ENCODE assay signal across 3 fruit fly cellular contexts in genomic region chrX:13221311-13221710, dm6.
TF ChIP-seq lines count a peak whose summit lies in the region.

No protein-coding gene starts in this region.

TF ChIP-seq in whole organism, embryonic, 481 proteins besides CTCF, POLR2A, EP300 and RAD21 (continued from another document and continues in another):
- no peak for TF ChIP-seq CG8281 (tag; optimal IDR thresholded peaks at IDR 0.05; lab: Kevin White, UChicago)
- peak; percentile 74 for TF ChIP-seq sens (GFP tag; lab: Kevin White, UChicago)
- TF ChIP-seq Dbx (GFP tag; IDR thresholded peaks at IDR 0.05; lab: Robert Waterston, UW): no peak
- peak; percentile 25; the same call in 2 of the 3 replicates for TF ChIP-seq row (GFP tag; IDR thresholded peaks at IDR 0.05; lab: Robert Waterston, UW)
- TF ChIP-seq oc (tag; optimal IDR thresholded peaks at IDR 0.05; lab: Kevin White, UChicago): peak; percentile 9
- TF ChIP-seq CG11560 (tag; IDR thresholded peaks at IDR 0.05; lab: Robert Waterston, UW): no peak
- TF ChIP-seq Ssrp (tag; optimal IDR thresholded peaks at IDR 0.05; lab: Kevin White, UChicago): peak; percentile 24
- TF ChIP-seq Blimp-1 (GFP tag; optimal IDR thresholded peaks at IDR 0.05; lab: Kevin White, UChicago): peak; percentile 50
- no peak for TF ChIP-seq CG8765 (GFP tag; IDR thresholded peaks at IDR 0.05; lab: Robert Waterston, UW)
- no peak for TF ChIP-seq odd (GFP tag; optimal IDR thresholded peaks at IDR 0.05; lab: Kevin White, UChicago)
- TF ChIP-seq tin (GFP tag; optimal IDR thresholded peaks at IDR 0.05; lab: Kevin White, UChicago): no peak
- no peak for TF ChIP-seq cato (GFP tag; optimal IDR thresholded peaks at IDR 0.05; lab: Kevin White, UChicago; ENCODE audit: borderline replicate concordance)
- no peak for TF ChIP-seq CHES-1-like (GFP tag; optimal IDR thresholded peaks at IDR 0.05; lab: Kevin White, UChicago)
- TF ChIP-seq fd102C (GFP tag; optimal IDR thresholded peaks at IDR 0.05; lab: Kevin White, UChicago): no peak
- no peak for TF ChIP-seq CG2116 (GFP tag; optimal IDR thresholded peaks at IDR 0.05; lab: Kevin White, UChicago)
- no peak for TF ChIP-seq vnd (GFP tag; IDR thresholded peaks at IDR 0.05; lab: Robert Waterston, UW; ENCODE audit: partially characterized antibody)
- TF ChIP-seq CG17186 (GFP tag; optimal IDR thresholded peaks at IDR 0.05; lab: Kevin White, UChicago): no peak
- TF ChIP-seq Dip2 (GFP tag; IDR thresholded peaks at IDR 0.05; lab: Robert Waterston, UW): no peak
- no peak for TF ChIP-seq Hmx (GFP tag; optimal IDR thresholded peaks at IDR 0.05; lab: Kevin White, UChicago)
- TF ChIP-seq CG6254 (GFP tag; optimal IDR thresholded peaks at IDR 0.05; lab: Kevin White, UChicago): peak; percentile 31
- TF ChIP-seq bbx (GFP tag; IDR thresholded peaks at IDR 0.05; lab: Robert Waterston, UW; ENCODE audit: partially characterized antibody): no peak
- no peak for TF ChIP-seq ato (GFP tag; IDR thresholded peaks at IDR 0.05; lab: Robert Waterston, UW; ENCODE audit: partially characterized antibody)
- TF ChIP-seq crp (GFP tag; optimal IDR thresholded peaks at IDR 0.05; lab: Kevin White, UChicago): no peak
- no peak for TF ChIP-seq zfh2 (GFP tag; optimal IDR thresholded peaks at IDR 0.05; lab: Kevin White, UChicago)
- TF ChIP-seq NfI (GFP tag; optimal IDR thresholded peaks at IDR 0.05; lab: Kevin White, UChicago): no peak
- 0 out of 3 replicates have a peak, but pooled peaks have one; percentile 8 for TF ChIP-seq ci (GFP tag; IDR thresholded peaks at IDR 0.05; lab: Robert Waterston, UW)
- TF ChIP-seq prd (optimal IDR thresholded peaks at IDR 0.05; lab: Kevin White, UChicago): no peak
- TF ChIP-seq prd (GFP tag; IDR thresholded peaks at IDR 0.05; lab: Robert Waterston, UW): peak; percentile 36; the same call in 1 of the 3 replicates
- TF ChIP-seq CG5180 (GFP tag; optimal IDR thresholded peaks at IDR 0.05; lab: Kevin White, UChicago): peak; percentile 62
- no peak for TF ChIP-seq repo (GFP tag; optimal IDR thresholded peaks at IDR 0.05; lab: Kevin White, UChicago)
- no peak for TF ChIP-seq CG7357 (GFP tag; IDR thresholded peaks at IDR 0.05; lab: Robert Waterston, UW)
- TF ChIP-seq jing (GFP tag; optimal IDR thresholded peaks at IDR 0.05; lab: Kevin White, UChicago): no peak
- TF ChIP-seq gfzf (GFP tag; optimal IDR thresholded peaks at IDR 0.05; lab: Kevin White, UChicago): no peak
- no peak for TF ChIP-seq Mes4 (GFP tag; optimal IDR thresholded peaks at IDR 0.05; lab: Kevin White, UChicago)
- no peak for TF ChIP-seq kni (GFP tag; optimal IDR thresholded peaks at IDR 0.05; lab: Kevin White, UChicago)
- TF ChIP-seq twi (tag; optimal IDR thresholded peaks at IDR 0.05; lab: Kevin White, UChicago): no peak
- TF ChIP-seq CG10274 (GFP tag; optimal IDR thresholded peaks at IDR 0.05; lab: Kevin White, UChicago): no peak
- TF ChIP-seq CG17829 (tag; optimal IDR thresholded peaks at IDR 0.05; lab: Kevin White, UChicago): peak; percentile 12
- no peak for TF ChIP-seq ind (GFP tag; optimal IDR thresholded peaks at IDR 0.05; lab: Kevin White, UChicago)
- peak; percentile 23 for TF ChIP-seq gem (tag; optimal IDR thresholded peaks at IDR 0.05; lab: Kevin White, UChicago)
- no peak for TF ChIP-seq ken (GFP tag; IDR thresholded peaks at IDR 0.05; lab: Robert Waterston, UW)
- TF ChIP-seq bsh (GFP tag; optimal IDR thresholded peaks at IDR 0.05; lab: Kevin White, UChicago): peak in 1 of 2 experiments; percentile 55
- TF ChIP-seq HLH54F (GFP tag; optimal IDR thresholded peaks at IDR 0.05; lab: Kevin White, UChicago): no peak
- peak; percentile 37 for TF ChIP-seq Sox102F (GFP tag; optimal IDR thresholded peaks at IDR 0.05; lab: Kevin White, UChicago)
- TF ChIP-seq Meics (GFP tag; optimal IDR thresholded peaks at IDR 0.05; lab: Kevin White, UChicago): no peak

TF ChIP-seq in whole organism, prepupa, 60 proteins besides CTCF, POLR2A, EP300 and RAD21 (continued from another document):
- TF ChIP-seq topi (GFP tag; optimal IDR thresholded peaks at IDR 0.05; lab: Kevin White, UChicago): peak; percentile 68
- no peak for TF ChIP-seq CG6276 (GFP tag; optimal IDR thresholded peaks at IDR 0.05; lab: Kevin White, UChicago)
- peak; percentile 59; the same call in 2 of the 3 replicates for TF ChIP-seq eg (GFP tag; IDR thresholded peaks at IDR 0.05; lab: Robert Waterston, UW)
- TF ChIP-seq CG11762 (GFP tag; optimal IDR thresholded peaks at IDR 0.05; lab: Kevin White, UChicago; ENCODE audit: insufficient read depth): no peak
- TF ChIP-seq Hr38 (GFP tag; optimal IDR thresholded peaks at IDR 0.05; lab: Kevin White, UChicago): no peak
- TF ChIP-seq CG6163 (GFP tag; IDR thresholded peaks at IDR 0.05; lab: Robert Waterston, UW): peak; percentile 66; the same call in 2 of the 3 replicates
- TF ChIP-seq Gug (GFP tag; IDR thresholded peaks at IDR 0.05; lab: Robert Waterston, UW): 0 out of 2 replicates have a peak, but pooled peaks have one; percentile 29
- TF ChIP-seq Smox (GFP tag; optimal IDR thresholded peaks at IDR 0.05; lab: Kevin White, UChicago): peak; percentile 47
- TF ChIP-seq fkh (GFP tag; optimal IDR thresholded peaks at IDR 0.05; lab: Kevin White, UChicago): no peak
- no peak for TF ChIP-seq CG3032 (tag; optimal IDR thresholded peaks at IDR 0.05; lab: Kevin White, UChicago)
- no peak for TF ChIP-seq CG11294 (GFP tag; IDR thresholded peaks at IDR 0.05; lab: Robert Waterston, UW)
- peak; percentile 52 for TF ChIP-seq lz (GFP tag; optimal IDR thresholded peaks at IDR 0.05; lab: Kevin White, UChicago)
- TF ChIP-seq esn (GFP tag; optimal IDR thresholded peaks at IDR 0.05; lab: Kevin White, UChicago): peak; percentile 58
- peak; percentile 36 for TF ChIP-seq achi (GFP tag; optimal IDR thresholded peaks at IDR 0.05; lab: Kevin White, UChicago)
- no peak for TF ChIP-seq CG4318 (GFP tag; optimal IDR thresholded peaks at IDR 0.05; lab: Kevin White, UChicago)
- no peak for TF ChIP-seq net (GFP tag; optimal IDR thresholded peaks at IDR 0.05; lab: Kevin White, UChicago)
- TF ChIP-seq CG10669 (GFP tag; optimal IDR thresholded peaks at IDR 0.05; lab: Kevin White, UChicago): no peak
- TF ChIP-seq CG6792 (GFP tag; optimal IDR thresholded peaks at IDR 0.05; lab: Kevin White, UChicago): peak; percentile 33
- peak; percentile 17 for TF ChIP-seq Sox14 (GFP tag; optimal IDR thresholded peaks at IDR 0.05; lab: Kevin White, UChicago)
- TF ChIP-seq CG15336 (GFP tag; IDR thresholded peaks at IDR 0.05; lab: Robert Waterston, UW): peak; percentile 49
- TF ChIP-seq vri (GFP tag; optimal IDR thresholded peaks at IDR 0.05; lab: Kevin White, UChicago): no peak
- TF ChIP-seq OdsH (GFP tag; optimal IDR thresholded peaks at IDR 0.05; lab: Kevin White, UChicago): peak; percentile 64
- TF ChIP-seq CG3919 (GFP tag; optimal IDR thresholded peaks at IDR 0.05; lab: Kevin White, UChicago): peak; percentile 45
- TF ChIP-seq Sox102F (GFP tag; optimal IDR thresholded peaks at IDR 0.05; lab: Kevin White, UChicago): peak; percentile 46
- TF ChIP-seq CG32006 (GFP tag; optimal IDR thresholded peaks at IDR 0.05; lab: Kevin White, UChicago): peak; percentile 47
- TF ChIP-seq Hr39 (GFP tag; optimal IDR thresholded peaks at IDR 0.05; lab: Kevin White, UChicago): peak; percentile 56
- TF ChIP-seq CG16779 (tag; optimal IDR thresholded peaks at IDR 0.05; lab: Kevin White, UChicago): no peak
- peak; percentile 3 for TF ChIP-seq CG34406 (GFP tag; optimal IDR thresholded peaks at IDR 0.05; lab: Kevin White, UChicago)
- peak; percentile 6 for TF ChIP-seq Hr4 (GFP tag; optimal IDR thresholded peaks at IDR 0.05; lab: Kevin White, UChicago)
- no peak for TF ChIP-seq salr (GFP tag; optimal IDR thresholded peaks at IDR 0.05; lab: Kevin White, UChicago)
- peak; percentile 61 for TF ChIP-seq cyc (GFP tag; optimal IDR thresholded peaks at IDR 0.05; lab: Kevin White, UChicago)
- no peak for TF ChIP-seq CG6808 (GFP tag; optimal IDR thresholded peaks at IDR 0.05; lab: Kevin White, UChicago)
- no peak for TF ChIP-seq fd85E (GFP tag; optimal IDR thresholded peaks at IDR 0.05; lab: Kevin White, UChicago)
- peak; percentile 27 for TF ChIP-seq CG11902 (GFP tag; optimal IDR thresholded peaks at IDR 0.05; lab: Kevin White, UChicago)
- TF ChIP-seq pdm3 (GFP tag; optimal IDR thresholded peaks at IDR 0.05; lab: Kevin White, UChicago): no peak
- TF ChIP-seq Lpt (GFP tag; optimal IDR thresholded peaks at IDR 0.05; lab: Kevin White, UChicago): no peak

TF ChIP-seq in whole organism, wandering third instar larva, 38 proteins besides CTCF, POLR2A, EP300 and RAD21 (continued from another document):
- TF ChIP-seq N (GFP tag; optimal IDR thresholded peaks at IDR 0.05; lab: Kevin White, UChicago): no peak
- no peak for TF ChIP-seq usp (GFP tag; optimal IDR thresholded peaks at IDR 0.05; lab: Kevin White, UChicago)
- TF ChIP-seq Hnf4 (GFP tag; optimal IDR thresholded peaks at IDR 0.05; lab: Kevin White, UChicago): peak; percentile 14
- TF ChIP-seq Rel (GFP tag; optimal IDR thresholded peaks at IDR 0.05; lab: Kevin White, UChicago): no peak
- TF ChIP-seq Rel (tag; optimal IDR thresholded peaks at IDR 0.05; lab: Kevin White, UChicago): no peak
- no peak for TF ChIP-seq Vsx2 (GFP tag; optimal IDR thresholded peaks at IDR 0.05; lab: Kevin White, UChicago; ENCODE audit: partially characterized antibody)
